Worm (Caenorhabditis elegans): ENCODE data around the gene nlp-20.

- TF ChIP-seq ama-1 (optimal IDR thresholded peaks at IDR 0.05) (no peak), flt-1 (GFP tag; IDR thresholded peaks at IDR 0.05) (no peak), sea-1 (GFP tag; conservative IDR thresholded peaks at IDR 0.05) (no peak), B0310.2 (tag; optimal IDR thresholded peaks at IDR 0.05) (no peak), F13C5.2 (tag; optimal IDR thresholded peaks at IDR 0.05) (no peak), hmg-4 (GFP tag; optimal IDR thresholded peaks at IDR 0.05) (no peak), ets-7 (tag; optimal IDR thresholded peaks at IDR 0.05) (no peak), hnd-1 (tag; optimal IDR thresholded peaks at IDR 0.05) (no peak), tbx-11 (GFP tag; IDR thresholded peaks at IDR 0.05) (no peak), pes-1 (GFP tag; IDR thresholded peaks at IDR 0.05) (no peak), tbx-37 (GFP tag; conservative IDR thresholded peaks at IDR 0.05) (no peak)
Observed at ce11 chrIV:7650433-7650832, 7.6 kb upstream of the nlp-20 start.
